Fruit fly (Drosophila melanogaster) whole organism, wandering third instar larva: ENCODE data around the gene tweek.

ENCODE experiments used
- Abd-B ChIP-seq: fragments of >200 bp; optimal IDR thresholded peaks from 2 replicates; lab custom pipeline; 2017; ENCODE audit warnings: missing biosample characterization, missing genetic modification characterization
- CG32264 ChIP-seq: fragments of 200-800 bp; sonication (Bioruptor generic); optimal IDR thresholded peaks from 2 replicates; lab custom pipeline; 2016; ENCODE audit warnings: missing biosample characterization, missing genetic modification characterization
- CrebA ChIP-seq: fragments of 200-800 bp; sonication (Bioruptor generic); optimal IDR thresholded peaks from 2 replicates; lab custom pipeline; 2016; ENCODE audit warnings: missing biosample characterization, mild to moderate bottlenecking, missing genetic modification characterization, borderline replicate concordance
- Dfd ChIP-seq: fragments of >200 bp; optimal IDR thresholded peaks from 2 replicates; lab custom pipeline; 2017; ENCODE audit warnings: missing biosample characterization, missing genetic modification characterization
- GATAd ChIP-seq: sonication (Bioruptor generic); optimal IDR thresholded peaks from 2 replicates; lab custom pipeline; 2016; ENCODE audit warnings: missing biosample characterization, missing genetic modification characterization
- HLH106 ChIP-seq: fragments of 200-800 bp; optimal IDR thresholded peaks from 3 replicates; lab custom pipeline; 2019; ENCODE audit warnings: missing biosample characterization, mild to moderate bottlenecking, missing genetic modification characterization, moderate library complexity
- Hnf4 ChIP-seq: fragments of 200-800 bp; sonication (Bioruptor generic); optimal IDR thresholded peaks from 2 replicates; lab custom pipeline; 2016; ENCODE audit warnings: missing biosample characterization, mild to moderate bottlenecking, missing genetic modification characterization
- Hr78 ChIP-seq: fragments of >200 bp; optimal IDR thresholded peaks from 2 replicates; lab custom pipeline; 2017; ENCODE audit warnings: missing biosample characterization, missing genetic modification characterization
- Hr83 ChIP-seq: fragments of 200-300 bp; sonication (Bioruptor generic); optimal IDR thresholded peaks from 2 replicates; lab custom pipeline; 2016; ENCODE audit warnings: missing biosample characterization, mild to moderate bottlenecking, missing genetic modification characterization, moderate library complexity; ENCODE audit not compliant: poor library complexity, severe bottlenecking
- Jra ChIP-seq: sonication (Bioruptor generic); optimal IDR thresholded peaks from 2 replicates; lab custom pipeline; 2016; ENCODE audit warnings: missing biosample characterization, missing genetic modification characterization
- Mio ChIP-seq: sonication (Bioruptor generic); optimal IDR thresholded peaks from 2 replicates; lab custom pipeline; 2016; ENCODE audit warnings: missing biosample characterization, missing genetic modification characterization
- N ChIP-seq: fragments of >200 bp; optimal IDR thresholded peaks from 2 replicates; lab custom pipeline; 2018; ENCODE audit warnings: missing biosample characterization, missing external identifiers, missing genetic modification characterization
- OdsH ChIP-seq: fragments of 200-800 bp; sonication (Bioruptor generic); optimal IDR thresholded peaks from 2 replicates; lab custom pipeline; 2016; ENCODE audit warnings: missing biosample characterization, mild to moderate bottlenecking, missing genetic modification characterization
- Rel ChIP-seq, 2 experiments: fragments of 200-800 bp; sonication (Bioruptor generic) in 1 of 2; optimal IDR thresholded peaks; 2 replicates in 1 of 2; 3 replicates in 1 of 2; lab custom pipeline; 2016 to 2019; ENCODE audit warnings: mild to moderate bottlenecking in 2 of 2, missing biosample characterization in 2 of 2, missing genetic modification characterization in 2 of 2, moderate library complexity in 1 of 2
- br ChIP-seq: fragments of 200-800 bp; sonication (Bioruptor generic); optimal IDR thresholded peaks from 2 replicates; lab custom pipeline; 2016; ENCODE audit warnings: missing biosample characterization, missing genetic modification characterization
- brk ChIP-seq: fragments of 200-800 bp; sonication (Bioruptor generic); optimal IDR thresholded peaks from 2 replicates; lab custom pipeline; 2016; ENCODE audit warnings: missing biosample characterization, mild to moderate bottlenecking, missing genetic modification characterization
- dmrt93B ChIP-seq: fragments of 200-800 bp; sonication (Bioruptor generic); optimal IDR thresholded peaks from 2 replicates; lab custom pipeline; 2018; ENCODE audit warnings: missing biosample characterization, mild to moderate bottlenecking, missing genetic modification characterization
- dsf ChIP-seq: sonication (Bioruptor generic); optimal IDR thresholded peaks from 2 replicates; lab custom pipeline; 2016; ENCODE audit warnings: missing biosample characterization, missing genetic modification characterization, borderline replicate concordance
- ey ChIP-seq: fragments of 200-800 bp; sonication (Bioruptor generic); optimal IDR thresholded peaks from 2 replicates; lab custom pipeline; 2016; ENCODE audit warnings: missing biosample characterization, missing genetic modification characterization
- foxo ChIP-seq, 2 experiments: fragments of 200-800 bp; sonication (Bioruptor generic); optimal IDR thresholded peaks; 2 replicates in 1 of 2; 3 replicates in 1 of 2; lab custom pipeline; 2016 to 2017; ENCODE audit warnings: missing biosample characterization in 2 of 2, missing genetic modification characterization in 2 of 2
- fru ChIP-seq: fragments of 200-800 bp; sonication (Bioruptor generic); optimal IDR thresholded peaks from 3 replicates; lab custom pipeline; 2016; ENCODE audit warnings: missing biosample characterization, mild to moderate bottlenecking, missing genetic modification characterization
- h ChIP-seq: fragments of 200-800 bp; sonication (Bioruptor generic); optimal IDR thresholded peaks from 3 replicates; lab custom pipeline; 2016; ENCODE audit warnings: missing biosample characterization, mild to moderate bottlenecking, missing genetic modification characterization
- jim ChIP-seq: fragments of 175-275, 200-325 bp; sonication (Bioruptor generic); optimal IDR thresholded peaks from 2 replicates; lab custom pipeline; 2016; ENCODE audit warnings: missing biosample characterization, mild to moderate bottlenecking, missing genetic modification characterization
- pan ChIP-seq: fragments of >200 bp; optimal IDR thresholded peaks from 2 replicates; lab custom pipeline; 2017
- psq ChIP-seq: fragments of 200-800 bp; sonication (Bioruptor generic); optimal IDR thresholded peaks from 3 replicates; lab custom pipeline; 2017; ENCODE audit warnings: missing biosample characterization, mild to moderate bottlenecking, missing genetic modification characterization, moderate library complexity
- rgr ChIP-seq: fragments of 200-800 bp; sonication (Bioruptor generic); optimal IDR thresholded peaks from 3 replicates; lab custom pipeline; 2016; ENCODE audit warnings: missing biosample characterization, mild to moderate bottlenecking, missing genetic modification characterization
- sage ChIP-seq: fragments of 200-800 bp; sonication (Bioruptor generic); optimal IDR thresholded peaks from 2 replicates; lab custom pipeline; 2016; ENCODE audit warnings: missing biosample characterization, mild to moderate bottlenecking, missing genetic modification characterization
- sv ChIP-seq: fragments of 200-800 bp; sonication (Bioruptor generic); optimal IDR thresholded peaks from 3 replicates; lab custom pipeline; 2016; ENCODE audit warnings: missing biosample characterization, missing genetic modification characterization
- usp ChIP-seq: fragments of >200 bp; optimal IDR thresholded peaks from 2 replicates; lab custom pipeline; 2017; ENCODE audit warnings: missing biosample characterization, missing genetic modification characterization

The tweek gene

dm6 chr2L:16882372-16882771 lies 5.9 kb upstream of the tweek start:
- TF ChIP-seq GATAd (GFP tag; lab: Kevin White, UChicago) = no peak
- no peak for TF ChIP-seq OdsH (GFP tag; lab: Kevin White, UChicago)
- TF ChIP-seq dmrt93B (GFP tag; lab: Kevin White, UChicago) = no peak

dm6 chr2L:16882871-16883849 lies 5.1 kb upstream of the tweek start:
- no peak for TF ChIP-seq Jra (GFP tag; lab: Kevin White, UChicago)
- TF ChIP-seq brk (GFP tag; lab: Kevin White, UChicago) = no peak
- TF ChIP-seq dmrt93B (GFP tag; lab: Kevin White, UChicago) = no peak
- no peak for TF ChIP-seq sage (GFP tag; lab: Kevin White, UChicago)
- TF ChIP-seq CG32264 (GFP tag; lab: Kevin White, UChicago) = no peak
- TF ChIP-seq sv = no peak
- TF ChIP-seq pan (lab: Kevin White, UChicago) = no peak
- no peak for TF ChIP-seq OdsH (GFP tag; lab: Kevin White, UChicago)
- TF ChIP-seq Hr78 (GFP tag; lab: Kevin White, UChicago) = no peak
- no peak for TF ChIP-seq br (GFP tag; lab: Kevin White, UChicago)
- TF ChIP-seq usp (GFP tag; lab: Kevin White, UChicago) = no peak
- no peak for TF ChIP-seq rgr (GFP tag; lab: Kevin White, UChicago)
- no peak for TF ChIP-seq ey (GFP tag; lab: Kevin White, UChicago)
- TF ChIP-seq Abd-B (GFP tag; lab: Kevin White, UChicago) = no peak
- no peak for TF ChIP-seq psq (GFP tag; lab: Kevin White, UChicago)
- TF ChIP-seq foxo (GFP tag; optimal IDR thresholded peaks at IDR 0.05; lab: Kevin White, UChicago) = no peak
- no peak for TF ChIP-seq Dfd (GFP tag; lab: Kevin White, UChicago)

dm6 chr2L:16884702-16885101 lies 3.6 kb upstream of the tweek start:
- no peak for TF ChIP-seq N
- no peak for TF ChIP-seq h (GFP tag; lab: Kevin White, UChicago)
- no peak for TF ChIP-seq dmrt93B (GFP tag; lab: Kevin White, UChicago)
- no peak for TF ChIP-seq jim
- TF ChIP-seq CrebA (GFP tag; lab: Kevin White, UChicago) = no peak
- no peak for TF ChIP-seq Hr83 (GFP tag; lab: Kevin White, UChicago)
- no peak for TF ChIP-seq HLH106 (tag; lab: Kevin White, UChicago)
- TF ChIP-seq Jra (GFP tag; lab: Kevin White, UChicago) = no peak
- TF ChIP-seq ey (GFP tag; lab: Kevin White, UChicago) = no peak
- no peak for TF ChIP-seq dsf (GFP tag; lab: Kevin White, UChicago)

- TF ChIP-seq Mio (GFP tag; lab: Kevin White, UChicago) (no peak), br (GFP tag; lab: Kevin White, UChicago) (no peak), dmrt93B (GFP tag; lab: Kevin White, UChicago) (no peak), Rel (GFP tag; optimal IDR thresholded peaks at IDR 0.05; lab: Kevin White, UChicago) (no peak), Rel (tag; optimal IDR thresholded peaks at IDR 0.05; lab: Kevin White, UChicago) (peak; percentile 59), Jra (GFP tag; lab: Kevin White, UChicago) (no peak), Hnf4 (GFP tag; lab: Kevin White, UChicago) (no peak)
Observed at dm6 chr2L:16885347-16885746, 2.9 kb upstream of the tweek start.

dm6 chr2L:16886459-16886858 lies 1.8 kb upstream of the tweek start:
- TF ChIP-seq jim (no peak), sv (no peak), Rel (GFP tag; optimal IDR thresholded peaks at IDR 0.05; lab: Kevin White, UChicago) (no peak), Rel (tag; optimal IDR thresholded peaks at IDR 0.05; lab: Kevin White, UChicago) (peak; percentile 64), Mio (GFP tag; lab: Kevin White, UChicago) (no peak), fru (GFP tag; lab: Kevin White, UChicago) (no peak), usp (GFP tag; lab: Kevin White, UChicago) (no peak)
